Fruit fly (Drosophila melanogaster): ENCODE measurements around the gene CG31221.
A peak's percentile ranks its signal among the peaks of the same experiment; 100 is the strongest.

CG31221 gene

DNA sequence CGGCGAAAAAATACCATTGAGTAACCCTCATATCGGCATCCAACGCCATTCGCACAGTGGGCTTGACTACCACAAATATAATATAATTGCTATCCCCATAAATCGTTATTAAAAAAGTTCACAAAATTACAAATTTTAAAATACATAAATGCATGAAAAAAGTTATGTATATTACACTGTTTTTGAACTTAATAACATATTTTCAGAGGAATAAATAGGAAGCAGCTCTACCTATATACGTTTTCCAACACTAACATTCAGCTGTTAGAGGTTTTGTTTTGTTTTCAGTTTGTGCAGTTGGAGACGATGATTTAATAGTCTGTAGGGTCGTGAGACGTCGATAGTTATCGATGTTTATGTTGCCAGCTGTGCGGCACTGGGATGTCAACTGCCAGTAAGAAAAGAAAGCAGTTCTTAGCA is 9.4 kb upstream of the CG31221 start, which contains the start of the genes Ino80 and Aptx (continued):
- peak; percentile 92 for TF ChIP-seq CG4854 (GFP tag; optimal IDR thresholded peaks at IDR 0.05)
- TF ChIP-seq CG2712 (tag; optimal IDR thresholded peaks at IDR 0.05) = peak; percentile 94
- peak; percentile 92 for TF ChIP-seq CG11247 (GFP tag; IDR thresholded peaks at IDR 0.05)
- TF ChIP-seq CG10366 (GFP tag; IDR thresholded peaks at IDR 0.05) = peak; percentile 93
- peak; percentile 83 for TF ChIP-seq CG10959 (GFP tag; IDR thresholded peaks at IDR 0.05)
- peak; percentile 91 to 97 for TF ChIP-seq dpn (GFP tag; optimal IDR thresholded peaks at IDR 0.05)
- TF ChIP-seq ken (GFP tag; IDR thresholded peaks at IDR 0.05) = peak; percentile 93
- peak; percentile 47; the same call in 1 of the 2 replicates for TF ChIP-seq crol (GFP tag; IDR thresholded peaks at IDR 0.05)
- peak; percentile 89 for TF ChIP-seq NFAT (GFP tag; IDR thresholded peaks at IDR 0.05)
- peak; percentile 93 for TF ChIP-seq grau (tag; optimal IDR thresholded peaks at IDR 0.05)
- TF ChIP-seq zfh2 (GFP tag; optimal IDR thresholded peaks at IDR 0.05) = peak; percentile 96
- TF ChIP-seq Hmr (GFP tag; optimal IDR thresholded peaks at IDR 0.05) = peak; percentile 94
- TF ChIP-seq chm (GFP tag; IDR thresholded peaks at IDR 0.05) = peak; percentile 85
- peak; percentile 96 for TF ChIP-seq tin (GFP tag; optimal IDR thresholded peaks at IDR 0.05)
- TF ChIP-seq Hmx (GFP tag; optimal IDR thresholded peaks at IDR 0.05) = peak; percentile 85
- no peak for TF ChIP-seq Deaf1 (tag; optimal IDR thresholded peaks at IDR 0.05)
- TF ChIP-seq emc (GFP tag; optimal IDR thresholded peaks at IDR 0.05) = peak; percentile 77
- peak; percentile 98 for TF ChIP-seq CG2120 (GFP tag; optimal IDR thresholded peaks at IDR 0.05)
- TF ChIP-seq CG32532 (GFP tag; IDR thresholded peaks at IDR 0.05) = peak; percentile 96
- TF ChIP-seq Myb (GFP tag; optimal IDR thresholded peaks at IDR 0.05) = peak; percentile 87
- TF ChIP-seq CG11695 (GFP tag; IDR thresholded peaks at IDR 0.05) = peak; percentile 88
- TF ChIP-seq CG9437 (GFP tag; optimal IDR thresholded peaks at IDR 0.05) = peak; percentile 81
- peak; percentile 65 for TF ChIP-seq wek (GFP tag; optimal IDR thresholded peaks at IDR 0.05)
- TF ChIP-seq ssp (GFP tag; IDR thresholded peaks at IDR 0.05) = peak; percentile 88
- TF ChIP-seq CG14441 (GFP tag; IDR thresholded peaks at IDR 0.05) = peak; percentile 95
- TF ChIP-seq Stat92E (GFP tag; optimal IDR thresholded peaks at IDR 0.05) = peak in 1 of 3 experiments; percentile 66
- peak; percentile 82 for TF ChIP-seq zen2 (GFP tag; IDR thresholded peaks at IDR 0.05; ENCODE audit: partially characterized antibody)
- TF ChIP-seq ERR (GFP tag; optimal IDR thresholded peaks at IDR 0.05) = peak; percentile 74
- peak; percentile 83 for TF ChIP-seq sens-2 (GFP tag; IDR thresholded peaks at IDR 0.05)
- TF ChIP-seq CG14860 (GFP tag; IDR thresholded peaks at IDR 0.05; ENCODE audit: partially characterized antibody) = peak; percentile 93
- TF ChIP-seq CG16815 (GFP tag; optimal IDR thresholded peaks at IDR 0.05) = peak; percentile 96
- peak; percentile 96 for TF ChIP-seq CHES-1-like (GFP tag; optimal IDR thresholded peaks at IDR 0.05)
- peak; percentile 88 for TF ChIP-seq Side (GFP tag; optimal IDR thresholded peaks at IDR 0.05)
- peak; percentile 96 for TF ChIP-seq Sox102F (GFP tag; optimal IDR thresholded peaks at IDR 0.05)
- TF ChIP-seq Sry-δ (GFP tag; optimal IDR thresholded peaks at IDR 0.05) = peak; percentile 94
- TF ChIP-seq CG5245 (GFP tag; optimal IDR thresholded peaks at IDR 0.05) = peak; percentile 91
- peak; percentile 95 for TF ChIP-seq Rfx (GFP tag; IDR thresholded peaks at IDR 0.05)
- peak; percentile 81 for TF ChIP-seq HHEX (GFP tag; optimal IDR thresholded peaks at IDR 0.05)
- TF ChIP-seq ash1 (GFP tag; optimal IDR thresholded peaks at IDR 0.05) = peak; percentile 50
- peak; percentile 91 for TF ChIP-seq CG31224 (GFP tag; IDR thresholded peaks at IDR 0.05)
- TF ChIP-seq Nf-YB (GFP tag; optimal IDR thresholded peaks at IDR 0.05) = peak; percentile 76
- TF ChIP-seq Six4 (GFP tag; optimal IDR thresholded peaks at IDR 0.05) = peak; percentile 94
- TF ChIP-seq dm (GFP tag; optimal IDR thresholded peaks at IDR 0.05) = peak; percentile 86
- TF ChIP-seq H15 (GFP tag; IDR thresholded peaks at IDR 0.05) = peak; percentile 92
- no peak for TF ChIP-seq h (optimal IDR thresholded peaks at IDR 0.05)
- TF ChIP-seq CG2199 (GFP tag; IDR thresholded peaks at IDR 0.05) = peak; percentile 71; the same call in 2 of the 3 replicates
- no peak for TF ChIP-seq CG13894 (tag; optimal IDR thresholded peaks at IDR 0.05)
- TF ChIP-seq fd3F (GFP tag; optimal IDR thresholded peaks at IDR 0.05) = peak; percentile 89
- peak; percentile 91 for TF ChIP-seq mam (GFP tag; optimal IDR thresholded peaks at IDR 0.05)
- peak; percentile 84 for TF ChIP-seq CG12104 (GFP tag; optimal IDR thresholded peaks at IDR 0.05)
- peak; percentile 93 for TF ChIP-seq Atf6 (GFP tag; IDR thresholded peaks at IDR 0.05)
- peak; percentile 88 for TF ChIP-seq NC2β (GFP tag; optimal IDR thresholded peaks at IDR 0.05)

All from whole organism, embryonic.